Fruit fly (Drosophila melanogaster) whole organism, embryonic: ENCODE results near the gene CG43251.
A peak's percentile ranks its signal among the peaks of the same experiment; 100 is the strongest.

ENCODE experiments used
- Bgb ChIP-seq: fragments of 200-800 bp; sonication (Bioruptor generic); IDR thresholded peaks from 2 replicates; pipeline ENCODE4 v1.3.6; 2022; ENCODE audit warnings: missing biosample characterization, missing genetic modification characterization; ENCODE audit not compliant: partially characterized antibody
- CG10543 ChIP-seq: fragments of 200-800 bp; sonication (Bioruptor generic); optimal IDR thresholded peaks from 3 replicates; lab custom pipeline; 2017; ENCODE audit warnings: missing biosample characterization, mild to moderate bottlenecking, missing genetic modification characterization, moderate library complexity
- CG12219 ChIP-seq: fragments of 200-800 bp; sonication (Bioruptor generic); optimal IDR thresholded peaks from 3 replicates; lab custom pipeline; 2018; ENCODE audit warnings: missing biosample characterization, mild to moderate bottlenecking, missing genetic modification characterization
- CG14710 ChIP-seq: fragments of 200-800 bp; sonication (Bioruptor generic); optimal IDR thresholded peaks from 3 replicates; lab custom pipeline; 2019; ENCODE audit warnings: missing biosample characterization, mild to moderate bottlenecking, missing genetic modification characterization, moderate library complexity
- CG1603 ChIP-seq: fragments of 200-800 bp; sonication (Bioruptor generic); optimal IDR thresholded peaks from 2 replicates; lab custom pipeline; 2019; ENCODE audit warnings: missing biosample characterization, mild to moderate bottlenecking, missing genetic modification characterization, moderate library complexity
- CG17568 ChIP-seq: fragments of 200-800 bp; sonication (Bioruptor generic); optimal IDR thresholded peaks from 2 replicates; lab custom pipeline; 2018; ENCODE audit warnings: missing biosample characterization, mild to moderate bottlenecking, missing genetic modification characterization, moderate library complexity
- CG17802 ChIP-seq: fragments of 200-800 bp; sonication (Bioruptor generic); optimal IDR thresholded peaks from 2 replicates; lab custom pipeline; 2018; ENCODE audit warnings: missing biosample characterization, mild to moderate bottlenecking, missing genetic modification characterization, moderate library complexity
- CG17829 ChIP-seq: fragments of 200-800 bp; optimal IDR thresholded peaks from 2 replicates; lab custom pipeline; 2019; ENCODE audit warnings: missing biosample characterization, mild to moderate bottlenecking, missing genetic modification characterization, moderate library complexity
- CG18764 ChIP-seq: fragments of 200-800 bp; sonication (Bioruptor generic); optimal IDR thresholded peaks from 3 replicates; lab custom pipeline; 2016; ENCODE audit warnings: missing biosample characterization, missing genetic modification characterization
- CG2199 ChIP-seq: fragments of 200-800 bp; sonication (Bioruptor generic); IDR thresholded peaks from 3 replicates; pipeline ENCODE4 v1.3.6; 2022; ENCODE audit warnings: missing biosample characterization, missing genetic modification characterization
- CG33557 ChIP-seq: fragments of 200-800 bp; sonication (Bioruptor generic); optimal IDR thresholded peaks from 2 replicates; lab custom pipeline; 2019; ENCODE audit warnings: missing biosample characterization, mild to moderate bottlenecking, missing genetic modification characterization, moderate library complexity
- CG6683 ChIP-seq: fragments of 200-800 bp; sonication (Bioruptor generic); optimal IDR thresholded peaks from 2 replicates; lab custom pipeline; 2017; ENCODE audit warnings: missing biosample characterization, mild to moderate bottlenecking, missing genetic modification characterization, missing genetic modification reagents
- CG7839 ChIP-seq: fragments of 200-800 bp; sonication (Bioruptor generic); optimal IDR thresholded peaks from 3 replicates; lab custom pipeline; 2018; ENCODE audit warnings: missing biosample characterization, mild to moderate bottlenecking, missing genetic modification characterization, moderate library complexity
- CG7987 ChIP-seq: fragments of 200-800 bp; sonication (Bioruptor generic); optimal IDR thresholded peaks from 2 replicates; lab custom pipeline; 2018; ENCODE audit warnings: missing biosample characterization, mild to moderate bottlenecking, missing genetic modification characterization, moderate library complexity
- CG8281 ChIP-seq: fragments of 200-800 bp; sonication (Bioruptor generic); optimal IDR thresholded peaks from 2 replicates; lab custom pipeline; 2018; ENCODE audit warnings: missing biosample characterization, mild to moderate bottlenecking, missing genetic modification characterization, moderate library complexity
- CG8388 ChIP-seq: fragments of 200-800 bp; sonication (Bioruptor generic); optimal IDR thresholded peaks from 2 replicates; lab custom pipeline; 2019; ENCODE audit warnings: missing biosample characterization, mild to moderate bottlenecking, missing genetic modification characterization, moderate library complexity
- CG9437 ChIP-seq: fragments of 200-800 bp; sonication (Bioruptor generic); optimal IDR thresholded peaks from 2 replicates; lab custom pipeline; 2018; ENCODE audit warnings: missing biosample characterization, mild to moderate bottlenecking, missing genetic modification characterization
- CG9727 ChIP-seq: fragments of 200-800 bp; sonication (Bioruptor generic); optimal IDR thresholded peaks from 3 replicates; lab custom pipeline; 2017; ENCODE audit warnings: missing biosample characterization, mild to moderate bottlenecking, missing genetic modification characterization
- Doc3 ChIP-seq: fragments of 200-800 bp; sonication (Bioruptor generic); IDR thresholded peaks from 3 replicates; pipeline ENCODE4 v1.3.6; 2022; ENCODE audit warnings: missing biosample characterization, missing genetic modification characterization; ENCODE audit not compliant: partially characterized antibody
- Fer2 ChIP-seq: fragments of 200-800 bp; sonication (Bioruptor generic); optimal IDR thresholded peaks from 2 replicates; lab custom pipeline; 2018; ENCODE audit warnings: missing biosample characterization, mild to moderate bottlenecking, missing genetic modification characterization, moderate library complexity
- Hand ChIP-seq: fragments of 200-800 bp; sonication (Bioruptor generic); optimal IDR thresholded peaks from 2 replicates; lab custom pipeline; 2017; ENCODE audit warnings: mild to moderate bottlenecking, missing biosample characterization, missing genetic modification reagents, missing genetic modification characterization
- MTF-1 ChIP-seq: fragments of 200-800 bp; sonication (Bioruptor generic); optimal IDR thresholded peaks from 2 replicates; lab custom pipeline; 2018; ENCODE audit warnings: missing biosample characterization, mild to moderate bottlenecking, missing genetic modification characterization, borderline replicate concordance
- Mes4 ChIP-seq: fragments of 200-800 bp; sonication (Bioruptor generic); optimal IDR thresholded peaks from 2 replicates; lab custom pipeline; 2016; ENCODE audit warnings: missing biosample characterization, missing genetic modification characterization
- NC2β ChIP-seq: fragments of 200-800 bp; sonication (Bioruptor generic); optimal IDR thresholded peaks from 2 replicates; lab custom pipeline; 2016; ENCODE audit warnings: missing biosample characterization, missing genetic modification characterization
- Rx ChIP-seq: fragments of 200-800 bp; sonication (Bioruptor generic); IDR thresholded peaks from 2 replicates; pipeline ENCODE4 v1.3.6; 2022; ENCODE audit warnings: missing biosample characterization, missing genetic modification characterization
- Scr ChIP-seq: fragments of 200-800 bp; sonication (Bioruptor generic); IDR thresholded peaks from 2 replicates; pipeline ENCODE4 v1.3.6; 2022; ENCODE audit warnings: missing biosample characterization, missing genetic modification characterization; ENCODE audit not compliant: partially characterized antibody
- YL-1 ChIP-seq: fragments of 200-800 bp; sonication (Bioruptor generic); optimal IDR thresholded peaks from 3 replicates; lab custom pipeline; 2017; ENCODE audit warnings: missing biosample characterization, mild to moderate bottlenecking, missing genetic modification characterization
- ap ChIP-seq: fragments of 200-800 bp; sonication (Bioruptor generic); IDR thresholded peaks from 2 replicates; pipeline ENCODE4 v1.3.6; 2022; ENCODE audit warnings: missing biosample characterization, missing genetic modification characterization
- bigmax ChIP-seq: fragments of 200-800 bp; sonication (Bioruptor generic); optimal IDR thresholded peaks from 2 replicates; lab custom pipeline; 2018; ENCODE audit warnings: missing biosample characterization, mild to moderate bottlenecking, missing genetic modification characterization
- btn ChIP-seq: fragments of 200-800 bp; sonication (Bioruptor generic); optimal IDR thresholded peaks from 2 replicates; lab custom pipeline; 2016; ENCODE audit warnings: missing biosample characterization, missing genetic modification characterization
- dati ChIP-seq: fragments of 200-800 bp; sonication (Bioruptor generic); IDR thresholded peaks from 2 replicates; pipeline ENCODE4 v1.3.6; 2022; ENCODE audit warnings: missing biosample characterization, missing genetic modification characterization
- dmrt11E ChIP-seq: fragments of 200-800 bp; sonication (Bioruptor generic); optimal IDR thresholded peaks from 3 replicates; lab custom pipeline; 2018; ENCODE audit warnings: missing biosample characterization, mild to moderate bottlenecking, missing genetic modification characterization, moderate library complexity
- dpn ChIP-seq, 2 experiments: fragments of 200-800 bp; sonication (Bioruptor generic); optimal IDR thresholded peaks; 3 replicates each; lab custom pipeline; 2016; ENCODE audit warnings: missing biosample characterization in 2 of 2, missing genetic modification characterization in 2 of 2
- dysf ChIP-seq: fragments of 200-800 bp; sonication (Bioruptor generic); IDR thresholded peaks from 3 replicates; pipeline ENCODE4 v1.3.6; 2022; ENCODE audit warnings: missing biosample characterization, missing genetic modification characterization
- fd3F ChIP-seq: fragments of 200-800 bp; sonication (Bioruptor generic); optimal IDR thresholded peaks from 2 replicates; lab custom pipeline; 2018; ENCODE audit warnings: missing biosample characterization, mild to moderate bottlenecking, missing genetic modification characterization, moderate library complexity
- kni ChIP-seq: fragments of 200-800 bp; sonication (Bioruptor generic); optimal IDR thresholded peaks from 3 replicates; lab custom pipeline; 2017; ENCODE audit warnings: mild to moderate bottlenecking, missing biosample characterization, missing genetic modification reagents, missing genetic modification characterization
- nau ChIP-seq: fragments of 200-800 bp; sonication (Bioruptor generic); optimal IDR thresholded peaks from 3 replicates; lab custom pipeline; 2017; ENCODE audit warnings: missing biosample characterization, mild to moderate bottlenecking, missing genetic modification characterization, missing genetic modification reagents
- otp ChIP-seq: fragments of 200-800 bp; sonication (Bioruptor generic); IDR thresholded peaks from 3 replicates; pipeline ENCODE4, ENCODE4 v1.3.6; 2022; ENCODE audit warnings: missing biosample characterization, missing genetic modification characterization
- pan ChIP-seq, 4 experiments: fragments of >200 bp in 3 of 4; fragments of 200-800 bp in 1 of 4; sonication (Bioruptor generic) in 1 of 4; optimal IDR thresholded peaks in 3 of 4; IDR thresholded peaks in 1 of 4; 2 replicates each; pipeline versions ENCODE4 v1.3.6 to Lab custom; 2017 to 2022; ENCODE audit warnings: missing biosample characterization in 2 of 4, missing genetic modification characterization in 2 of 4, mixed read lengths in 1 of 4
- sob ChIP-seq: fragments of 200-800 bp; sonication (Bioruptor generic); IDR thresholded peaks from 2 replicates; pipeline ENCODE4 v1.3.6; 2022; ENCODE audit warnings: missing biosample characterization, missing genetic modification characterization
- stwl ChIP-seq: fragments of 200-800 bp; sonication (Bioruptor generic); optimal IDR thresholded peaks from 3 replicates; lab custom pipeline; 2018; ENCODE audit warnings: missing biosample characterization, mild to moderate bottlenecking, missing genetic modification characterization, moderate library complexity
- tgo ChIP-seq: fragments of 200-800 bp; sonication (Bioruptor generic); IDR thresholded peaks from 3 replicates; pipeline ENCODE4 v1.3.6; 2022; ENCODE audit warnings: missing biosample characterization, missing genetic modification characterization
- tx ChIP-seq: fragments of 200-800 bp; sonication (Bioruptor generic); optimal IDR thresholded peaks from 2 replicates; lab custom pipeline; 2016; ENCODE audit warnings: missing biosample characterization, missing genetic modification characterization
- unpg ChIP-seq: fragments of 200-800 bp; sonication (Bioruptor generic); optimal IDR thresholded peaks from 3 replicates; lab custom pipeline; 2018; ENCODE audit warnings: missing biosample characterization, mild to moderate bottlenecking, missing genetic modification characterization, moderate library complexity
- vnd ChIP-seq: fragments of 200-800 bp; sonication (Bioruptor generic); IDR thresholded peaks from 3 replicates; pipeline ENCODE4 v1.3.6; 2022; ENCODE audit warnings: missing biosample characterization, missing genetic modification characterization; ENCODE audit not compliant: partially characterized antibody
- vvl ChIP-seq: fragments of 200-800 bp; sonication (Bioruptor generic); IDR thresholded peaks from 2 replicates; pipeline ENCODE4 v1.3.6; 2022; ENCODE audit warnings: missing biosample characterization, missing genetic modification characterization
- zfh1 ChIP-seq: fragments of 200-800 bp; sonication (Bioruptor generic); IDR thresholded peaks from 3 replicates; pipeline ENCODE4 v1.3.6; 2022; ENCODE audit warnings: missing biosample characterization, missing genetic modification characterization

Gene CG43251

dm6 chr3L:20771891-20772646, 13.4 kb downstream of the CG43251 start (continued):
- TF ChIP-seq dmrt11E (peak; percentile 70), CG8281 (peak; percentile 33), Bgb (GFP tag; lab: Robert Waterston, UW) (no peak), btn (GFP tag; lab: Kevin White, UChicago) (peak; percentile 65), tx (GFP tag; lab: Kevin White, UChicago) (peak; percentile 63), CG7987 (GFP tag; lab: Kevin White, UChicago) (peak; percentile 43), ap (GFP tag; lab: Robert Waterston, UW) (peak; percentile 75), Hand (GFP tag; lab: Kevin White, UChicago) (peak; percentile 9), dpn (GFP tag; optimal IDR thresholded peaks at IDR 0.05; lab: Kevin White, UChicago) (peak; percentile 53 to 73), zfh1 (GFP tag; lab: Robert Waterston, UW) (peak; percentile 79), NC2β (peak; percentile 47), CG33557 (no peak), MTF-1 (GFP tag; lab: Kevin White, UChicago) (peak; percentile 57), Rx (GFP tag; lab: Robert Waterston, UW) (peak; percentile 67; the same call in 1 of the 2 replicates), CG17568 (GFP tag; lab: Kevin White, UChicago) (peak; percentile 63), Doc3 (no peak), dati (peak; percentile 61), vvl (peak; percentile 89), tgo (GFP tag; lab: Robert Waterston, UW) (peak; percentile 76), CG9727 (GFP tag; lab: Kevin White, UChicago) (peak; percentile 84), stwl (tag; lab: Kevin White, UChicago) (peak; percentile 23), CG18764 (GFP tag; lab: Kevin White, UChicago) (peak; percentile 69), pan (optimal IDR thresholded peaks at IDR 0.05; lab: Kevin White, UChicago) (no peak), pan (GFP tag; optimal IDR thresholded peaks at IDR 0.05 in 1 of 2, IDR thresholded peaks at IDR 0.05 in 1 of 2) (peak in 1 of 2 experiments; percentile 91), CG12219 (peak; percentile 86), Mes4 (GFP tag; lab: Kevin White, UChicago) (peak; percentile 24), Fer2 (tag; lab: Kevin White, UChicago) (peak; percentile 18), CG7839 (tag; lab: Kevin White, UChicago) (peak; percentile 81), CG6683 (peak; percentile 72), dysf (peak; percentile 81), YL-1 (GFP tag; lab: Kevin White, UChicago) (peak; percentile 40), CG1603 (tag; lab: Kevin White, UChicago) (peak; percentile 86), CG2199 (GFP tag; lab: Robert Waterston, UW) (peak; percentile 81; the same call in 1 of the 3 replicates), sob (GFP tag; lab: Robert Waterston, UW) (peak; percentile 59), CG10543 (GFP tag; lab: Kevin White, UChicago) (no peak), Scr (no peak), CG14710 (tag; lab: Kevin White, UChicago) (peak; percentile 73), kni (GFP tag; lab: Kevin White, UChicago) (no peak), CG9437 (GFP tag; lab: Kevin White, UChicago) (peak; percentile 39), CG17802 (tag; lab: Kevin White, UChicago) (peak; percentile 46), vnd (GFP tag; lab: Robert Waterston, UW) (no peak), CG17829 (tag; lab: Kevin White, UChicago) (peak; percentile 85), unpg (GFP tag; lab: Kevin White, UChicago) (peak; percentile 85), nau (no peak), otp (GFP tag; lab: Robert Waterston, UW) (peak; percentile 83; the same call in 2 of the 3 replicates), CG8388 (peak; percentile 81), bigmax (GFP tag; lab: Kevin White, UChicago) (peak; percentile 28), fd3F (GFP tag; lab: Kevin White, UChicago) (peak; percentile 75)
